Worm (Caenorhabditis elegans) whole organism, L4/young adult: ENCODE data around the gene F31F7.2.
A peak's percentile ranks its signal among the peaks of the same experiment; 100 is the strongest.

Experiments
- W03F9.2 ChIP-seq: fragments of 150-350 bp; optimal IDR thresholded peaks from 2 replicates; lab custom pipeline; 2014; ENCODE audit warnings: missing biosample characterization, missing genetic modification characterization
- dao-5 ChIP-seq: sonication (generic microtip); optimal IDR thresholded peaks from 2 replicates; lab custom pipeline; 2016; ENCODE audit warnings: missing genotype, missing genetic modification characterization, moderate library complexity, missing compliant biosample characterization
- him-1 ChIP-seq: sonication (generic microtip); optimal IDR thresholded peaks from 2 replicates; lab custom pipeline; 2016; ENCODE audit warnings: missing genotype, missing genetic modification reagents, missing genetic modification characterization, missing compliant biosample characterization

The F31F7.2 gene

DNA sequence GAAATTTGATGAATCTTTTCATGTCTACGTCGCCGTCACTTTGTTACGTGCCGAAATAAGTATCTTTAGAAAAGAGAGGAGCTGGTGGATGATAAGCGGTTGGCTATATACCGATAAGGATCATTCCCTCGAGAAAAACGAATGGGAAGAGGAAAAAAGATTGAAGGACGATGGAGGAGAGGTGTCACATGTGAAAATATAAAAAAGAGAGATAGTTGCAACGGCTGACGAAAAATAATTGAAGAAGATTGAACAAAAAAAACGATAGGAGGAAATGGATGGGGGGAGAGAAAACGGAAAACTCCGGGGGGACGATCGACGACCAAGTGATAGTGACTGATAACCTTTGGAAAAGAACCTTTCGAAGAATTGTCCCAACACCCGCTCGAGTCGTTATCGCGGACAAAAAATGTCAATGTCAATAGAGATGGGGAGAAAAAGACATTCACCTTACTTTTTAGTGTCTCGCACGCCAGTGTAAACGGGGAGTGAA lies 41.1 kb upstream of the F31F7.2 start:
- TF ChIP-seq dao-5, result no peak
- no peak for TF ChIP-seq him-1 (tag; lab: Kevin White, UChicago)
- TF ChIP-seq W03F9.2 (tag; lab: Kevin White, UChicago), result no peak

DNA sequence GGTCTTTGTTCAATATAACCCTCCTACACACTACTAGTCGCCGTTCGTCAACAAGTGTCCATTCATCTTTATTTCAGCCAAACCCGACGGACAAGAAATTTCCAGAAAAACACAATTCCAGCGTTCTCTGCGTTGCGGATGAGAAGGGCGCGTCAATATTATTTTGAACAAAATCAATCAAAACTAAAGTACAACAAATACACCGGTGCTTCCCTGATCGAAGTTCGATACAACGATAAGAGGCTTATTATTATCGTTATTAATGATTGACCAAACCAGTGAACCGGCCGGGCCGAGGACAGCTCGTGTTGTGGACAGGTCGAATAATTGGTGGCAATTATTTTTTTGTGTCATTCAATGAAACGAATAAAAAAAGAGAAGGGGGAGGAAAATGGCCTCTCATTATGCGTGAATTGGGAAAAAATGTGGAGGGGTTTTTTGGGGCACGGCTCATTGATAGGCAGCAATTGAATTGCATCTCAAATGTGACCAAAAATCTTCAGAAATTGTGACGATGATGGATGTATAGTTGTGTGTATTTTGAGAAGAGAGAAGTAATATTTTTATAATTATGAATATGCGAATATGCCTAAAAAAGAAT lies 39.9 kb upstream of the F31F7.2 start:
- no peak for TF ChIP-seq dao-5
- no peak for TF ChIP-seq W03F9.2 (tag; lab: Kevin White, UChicago)
- no peak for TF ChIP-seq him-1 (tag; lab: Kevin White, UChicago)

DNA sequence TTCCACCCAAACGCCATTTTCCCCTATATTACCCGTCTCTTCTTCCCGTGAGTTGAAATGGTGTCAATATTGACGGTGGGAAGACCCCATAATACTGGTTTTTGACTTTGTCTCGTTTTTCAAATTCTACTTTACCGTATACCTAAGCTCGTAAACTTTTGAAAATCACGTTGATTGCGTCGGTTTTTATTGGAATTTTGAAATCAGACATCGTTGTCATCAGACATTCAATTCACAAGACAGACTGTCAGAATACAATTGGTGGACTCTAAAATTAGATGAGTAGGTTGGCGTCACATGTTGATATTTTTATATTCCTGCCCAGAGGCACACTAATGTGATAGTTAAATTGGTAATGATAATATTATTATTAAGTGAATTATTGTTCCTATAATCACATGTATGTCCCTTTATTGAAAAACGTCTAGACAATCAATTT lies 38.7 kb upstream of the F31F7.2 start:
- TF ChIP-seq him-1 (tag; lab: Kevin White, UChicago) (no peak), W03F9.2 (tag; lab: Kevin White, UChicago) (no peak), dao-5 (no peak)

DNA sequence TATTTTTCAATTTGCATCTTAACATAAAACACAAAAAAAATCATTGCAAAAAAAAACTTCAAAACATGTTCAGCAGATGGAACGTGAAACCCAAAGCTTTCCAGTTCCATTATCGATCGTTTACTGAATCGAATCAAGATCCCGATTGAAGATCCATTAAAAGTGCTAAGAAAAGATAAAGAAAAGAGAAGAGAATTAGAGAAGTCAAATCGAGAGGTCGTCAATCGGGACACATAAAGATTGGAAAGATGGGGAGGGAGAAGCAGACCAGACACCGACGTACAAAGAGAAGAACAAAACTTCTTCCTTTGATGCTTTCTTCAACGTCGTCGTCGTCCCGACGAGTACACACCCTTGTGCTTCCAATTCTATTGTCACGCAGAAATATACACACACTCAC lies 37.8 kb upstream of the F31F7.2 start:
- peak; percentile 10 for TF ChIP-seq him-1 (tag; lab: Kevin White, UChicago)
- TF ChIP-seq W03F9.2 (tag; lab: Kevin White, UChicago), result no peak
- TF ChIP-seq dao-5, result no peak

DNA sequence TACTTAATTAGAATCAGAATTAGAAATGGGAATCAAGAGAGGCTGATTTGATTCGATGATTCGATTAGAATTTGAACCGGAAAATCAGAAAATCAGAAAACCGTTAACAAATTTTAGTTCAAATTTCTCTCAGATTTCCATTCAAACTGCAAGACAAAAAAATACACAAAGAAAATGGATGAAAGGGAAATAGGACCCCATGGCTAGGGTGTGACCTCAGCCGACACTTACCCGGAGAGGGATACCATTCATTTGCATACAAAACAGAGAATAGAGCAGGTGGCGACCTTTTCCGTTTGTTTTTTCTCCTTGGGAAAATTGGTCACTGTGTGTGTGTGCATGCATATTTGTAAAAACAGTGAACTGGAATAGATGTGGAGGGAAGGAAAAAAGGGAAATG lies 36.7 kb upstream of the F31F7.2 start:
- TF ChIP-seq him-1 (tag; lab: Kevin White, UChicago) (no peak), dao-5 (no peak), W03F9.2 (tag; lab: Kevin White, UChicago) (no peak)

DNA sequence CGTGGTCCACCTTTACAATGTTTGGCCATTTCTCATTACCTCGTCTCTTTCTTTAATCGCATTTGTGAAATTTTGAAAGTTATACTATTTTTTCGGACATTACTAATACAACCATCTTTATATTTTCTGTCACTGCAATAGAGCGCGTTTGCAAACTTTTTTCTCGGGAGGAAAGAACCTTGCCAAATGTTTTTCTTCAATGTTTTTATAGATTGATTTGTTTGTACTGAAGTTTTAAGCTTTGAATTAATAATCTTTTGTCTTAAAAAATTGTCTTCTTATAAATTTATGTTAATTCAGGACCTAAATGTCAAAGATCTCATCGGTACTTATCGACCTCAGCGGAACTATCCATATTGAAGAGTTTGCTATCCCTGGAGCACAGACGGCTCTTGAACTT lies 35.8 kb upstream of the F31F7.2 start, which contains the start of gene K08B12.3:
TSS of gene K08B12.3 (plus strand) at position 301 of the 400 bp plus-strand sequence.
- TF ChIP-seq dao-5 (no peak), W03F9.2 (tag; lab: Kevin White, UChicago) (no peak), him-1 (tag; lab: Kevin White, UChicago) (no peak)

DNA sequence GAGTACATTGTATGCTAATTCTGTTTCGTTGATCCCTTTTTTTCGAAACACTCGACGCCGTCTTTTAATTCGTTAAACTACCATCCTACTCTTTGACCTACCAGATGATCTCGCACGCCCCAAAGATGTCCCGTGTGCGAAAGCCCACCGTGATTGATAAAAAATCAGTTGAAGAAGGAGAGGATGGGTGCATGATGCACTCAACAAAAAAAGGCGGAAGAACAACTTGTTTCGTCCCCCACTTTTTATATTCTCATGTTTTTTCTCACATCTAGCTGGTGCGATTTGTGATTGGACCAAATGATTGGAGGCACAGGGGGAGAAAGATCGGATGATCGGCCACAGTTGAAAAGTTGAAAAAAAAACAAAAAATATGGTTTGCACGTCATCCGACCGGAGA lies 32.3 kb upstream of the F31F7.2 start:
- TF ChIP-seq W03F9.2 (tag; lab: Kevin White, UChicago) (no peak), him-1 (tag; lab: Kevin White, UChicago) (no peak), dao-5 (no peak)

DNA sequence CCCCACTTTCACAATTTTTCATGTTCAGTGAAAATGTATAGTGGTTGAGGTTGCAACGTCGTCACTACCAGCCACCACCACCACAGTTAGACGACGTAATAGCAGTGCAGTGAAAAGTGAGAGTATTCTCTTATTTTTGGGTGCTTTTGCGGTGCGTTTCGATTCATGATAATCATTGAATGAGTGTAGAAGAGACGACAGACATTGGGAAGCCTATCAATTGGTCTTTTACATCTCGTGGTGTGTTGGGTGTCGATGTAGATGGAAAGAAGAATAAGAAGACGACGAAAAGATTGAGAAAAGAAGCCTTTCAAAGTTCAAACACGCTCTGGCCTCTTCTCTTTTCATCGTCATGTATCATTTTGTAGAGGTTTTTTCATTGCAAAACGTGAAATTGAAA lies 30.8 kb upstream of the F31F7.2 start:
- TF ChIP-seq him-1 (tag; lab: Kevin White, UChicago), result no peak
- no peak for TF ChIP-seq dao-5
- TF ChIP-seq W03F9.2 (tag; lab: Kevin White, UChicago), result no peak

DNA sequence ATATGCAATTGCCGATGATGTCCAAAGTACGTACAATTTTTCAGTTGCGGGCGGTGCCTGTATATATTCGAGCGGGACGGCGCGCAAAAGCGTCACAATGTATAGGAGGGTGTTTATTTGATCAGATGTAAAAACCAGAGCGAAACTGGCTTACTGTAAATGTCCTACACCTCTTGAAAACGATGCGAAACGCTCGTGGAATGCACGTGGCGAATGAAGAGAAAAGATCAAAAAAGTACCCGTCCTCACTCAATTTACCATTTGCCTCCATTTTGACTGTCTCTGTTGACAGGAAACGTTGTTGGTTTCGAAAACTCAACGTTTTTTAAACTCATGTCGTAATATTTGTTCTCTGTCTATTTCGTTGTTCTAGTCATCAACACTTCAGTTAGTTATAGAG lies 29.9 kb upstream of the F31F7.2 start:
- TF ChIP-seq him-1 (tag; lab: Kevin White, UChicago) (no peak), W03F9.2 (tag; lab: Kevin White, UChicago) (peak; percentile 21)

DNA sequence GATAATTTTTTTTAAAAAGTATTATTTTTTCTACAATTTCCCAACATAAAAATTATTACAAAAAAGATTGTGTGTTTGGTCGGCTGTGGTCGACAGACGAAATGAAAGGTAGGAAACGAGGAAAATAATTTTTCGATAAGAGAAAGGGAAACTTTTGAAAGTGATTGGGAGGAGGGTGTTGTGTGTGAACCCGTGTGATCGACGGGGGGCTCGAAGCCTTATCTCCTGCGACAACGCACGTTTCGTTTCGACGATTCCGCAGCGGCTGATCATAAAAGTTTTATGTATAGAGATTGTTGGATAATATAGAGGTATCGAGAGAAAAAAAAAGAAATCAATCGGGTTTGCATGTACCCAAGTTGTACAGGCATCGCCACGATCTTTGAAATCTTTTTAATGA lies 27.4 kb upstream of the F31F7.2 start:
- TF ChIP-seq W03F9.2 (tag; lab: Kevin White, UChicago) (no peak), dao-5 (no peak), him-1 (tag; lab: Kevin White, UChicago) (no peak)

DNA sequence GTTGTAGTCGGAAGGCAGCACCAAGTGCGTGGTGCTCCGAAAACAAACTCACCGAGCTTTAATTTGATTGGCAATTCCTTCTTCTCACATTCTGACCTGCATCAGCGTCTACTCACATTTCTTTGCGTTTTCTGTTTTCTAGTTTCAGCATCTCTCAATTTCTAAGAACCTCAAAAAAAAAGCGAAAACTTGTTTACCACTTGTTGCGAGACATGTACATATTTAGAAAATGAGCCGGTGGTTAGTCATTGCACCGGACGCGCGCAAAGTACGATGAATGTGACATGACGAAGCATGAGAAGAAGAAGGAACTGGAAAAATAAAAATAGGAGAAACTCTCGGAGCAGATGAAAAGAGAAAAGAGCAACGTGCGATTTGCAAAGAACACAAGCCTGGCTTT lies 26.0 kb upstream of the F31F7.2 start:
- TF ChIP-seq dao-5, result no peak
- no peak for TF ChIP-seq W03F9.2 (tag; lab: Kevin White, UChicago)
- peak; percentile 28 for TF ChIP-seq him-1 (tag; lab: Kevin White, UChicago)

DNA sequence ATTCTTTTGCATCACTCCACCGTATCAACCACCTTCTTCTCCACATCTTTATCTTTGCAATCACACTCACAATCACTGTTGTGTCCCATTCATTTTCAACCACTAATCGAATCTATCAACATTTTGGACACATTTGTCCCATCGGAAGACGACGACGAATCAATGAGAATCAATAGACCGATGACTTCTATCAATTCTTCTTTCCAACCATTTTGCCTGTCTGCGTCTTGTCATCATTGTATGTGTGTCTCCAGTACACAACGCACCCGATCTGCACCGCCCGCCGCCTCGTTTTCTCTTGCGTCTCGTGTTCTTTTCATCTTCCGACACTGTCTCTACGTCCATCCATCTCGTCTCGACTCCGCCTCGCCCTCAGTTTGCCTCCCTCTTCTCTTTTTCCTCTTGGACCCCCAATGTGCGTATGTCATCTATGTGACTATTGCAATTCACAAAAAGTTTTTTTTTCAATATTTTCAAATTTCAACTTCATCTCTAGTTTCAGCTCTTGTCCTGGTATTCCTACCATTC lies 24.1 kb upstream of the F31F7.2 start, which contains the start of gene dmd-7:
TSS of gene dmd-7 (plus strand) at position 478 of the 528 bp plus-strand sequence.
- TF ChIP-seq him-1 (tag; lab: Kevin White, UChicago) (peak; percentile 46), dao-5 (no peak), W03F9.2 (tag; lab: Kevin White, UChicago) (peak; percentile 16)

DNA sequence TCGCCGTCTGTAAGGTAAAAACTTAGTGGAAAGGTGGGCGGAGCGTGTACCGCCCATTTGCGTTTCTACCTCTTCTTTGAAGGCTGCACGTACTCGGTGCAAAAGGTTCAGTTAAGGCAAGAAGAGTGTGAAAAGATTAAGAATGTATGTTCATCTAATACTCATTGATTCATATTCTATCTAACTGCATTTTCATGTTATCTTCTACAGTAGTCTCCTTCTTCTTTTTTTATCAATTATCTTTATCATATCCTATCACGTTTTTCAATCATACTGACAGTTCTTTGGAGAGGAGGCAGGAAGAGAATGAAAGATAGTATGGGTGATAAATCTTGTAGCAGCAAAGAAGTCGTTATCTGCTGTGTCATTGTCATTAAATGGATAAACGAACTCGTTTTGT lies 23.3 kb upstream of the F31F7.2 start:
- TF ChIP-seq W03F9.2 (tag; lab: Kevin White, UChicago), result no peak
- TF ChIP-seq dao-5, result no peak
- no peak for TF ChIP-seq him-1 (tag; lab: Kevin White, UChicago)

DNA sequence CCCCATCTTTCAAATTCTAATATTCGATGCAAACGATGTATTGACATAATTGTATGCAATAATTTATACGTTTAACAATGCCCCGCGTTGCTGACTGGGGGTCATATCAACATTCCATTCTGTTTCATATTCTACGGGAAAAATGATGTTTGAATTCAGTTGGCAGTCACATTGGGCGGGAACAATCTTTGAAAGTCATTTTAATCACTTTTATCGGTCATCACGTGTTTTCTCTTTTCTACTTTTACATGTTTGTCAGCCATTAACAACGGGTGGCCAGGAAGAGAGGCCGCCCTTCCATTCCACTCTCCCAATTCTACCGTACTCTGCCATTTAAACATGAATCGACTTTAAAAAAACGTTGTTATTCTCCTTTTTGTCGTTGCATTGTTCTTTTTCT lies 21.9 kb upstream of the F31F7.2 start:
- no peak for TF ChIP-seq him-1 (tag; lab: Kevin White, UChicago)
- TF ChIP-seq dao-5, result no peak
- no peak for TF ChIP-seq W03F9.2 (tag; lab: Kevin White, UChicago)

DNA sequence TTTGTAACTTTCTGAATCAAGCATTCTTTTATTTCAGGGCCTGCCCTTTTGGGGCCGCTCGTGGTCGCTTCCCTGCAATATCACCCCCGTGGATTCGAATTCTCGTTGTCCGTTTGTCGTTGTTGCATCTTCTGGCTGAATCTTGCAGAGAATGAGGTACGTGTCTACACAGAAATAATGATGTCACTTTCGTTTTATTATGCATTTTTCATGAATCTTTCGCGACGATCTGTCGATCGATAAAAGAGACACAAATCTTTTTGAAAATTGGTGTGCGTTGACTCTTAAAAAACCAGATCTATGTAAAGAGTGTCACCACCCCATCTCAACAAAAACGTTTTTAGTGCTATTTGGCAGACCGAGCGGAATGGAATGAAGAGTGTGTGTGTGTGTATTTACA lies 21.5 kb upstream of the F31F7.2 start:
- TF ChIP-seq him-1 (tag; lab: Kevin White, UChicago), result no peak
- no peak for TF ChIP-seq W03F9.2 (tag; lab: Kevin White, UChicago)
- TF ChIP-seq dao-5, result no peak
